Fruit fly (Drosophila melanogaster) whole organism, embryonic: ENCODE results near the gene Tomosyn.

Experiments used
- Atf3 ChIP-seq: fragments of 200-800 bp; sonication (Bioruptor generic); optimal IDR thresholded peaks from 3 replicates; lab custom pipeline; 2016; ENCODE audit warnings: missing biosample characterization, missing genetic modification characterization
- Bteb2 ChIP-seq: fragments of 200-800 bp; sonication (Bioruptor generic); optimal IDR thresholded peaks from 2 replicates; lab custom pipeline; 2016; ENCODE audit warnings: missing biosample characterization, missing genetic modification characterization
- CG10147 ChIP-seq: fragments of 200-800 bp; sonication (Bioruptor generic); optimal IDR thresholded peaks from 2 replicates; lab custom pipeline; 2019; ENCODE audit warnings: missing biosample characterization, mild to moderate bottlenecking, missing genetic modification characterization, moderate library complexity
- CG10366 ChIP-seq: fragments of 200-800 bp; sonication (Bioruptor generic); IDR thresholded peaks from 2 replicates; pipeline ENCODE4 v1.3.6; 2022; ENCODE audit warnings: missing biosample characterization, missing genetic modification characterization
- CG12219 ChIP-seq: fragments of 200-800 bp; sonication (Bioruptor generic); optimal IDR thresholded peaks from 3 replicates; lab custom pipeline; 2018; ENCODE audit warnings: missing biosample characterization, mild to moderate bottlenecking, missing genetic modification characterization
- CG14014 ChIP-seq: fragments of 200-800 bp; sonication (Bioruptor generic); IDR thresholded peaks from 2 replicates; pipeline ENCODE4 v1.3.6; 2022; ENCODE audit warnings: missing biosample characterization, missing genetic modification characterization
- CG15601 ChIP-seq: fragments of 200-800 bp; sonication (Bioruptor generic); optimal IDR thresholded peaks from 3 replicates; lab custom pipeline; 2019; ENCODE audit warnings: missing biosample characterization, mild to moderate bottlenecking, missing genetic modification characterization, moderate library complexity
- CG1647 ChIP-seq: fragments of 200-800 bp; sonication (Bioruptor generic); optimal IDR thresholded peaks from 3 replicates; lab custom pipeline; 2016; ENCODE audit warnings: missing biosample characterization, missing genetic modification characterization
- CG17829 ChIP-seq: fragments of 200-800 bp; optimal IDR thresholded peaks from 2 replicates; lab custom pipeline; 2019; ENCODE audit warnings: missing biosample characterization, mild to moderate bottlenecking, missing genetic modification characterization, moderate library complexity
- CG1832 ChIP-seq: fragments of 200-800 bp; sonication (Bioruptor generic); optimal IDR thresholded peaks from 2 replicates; lab custom pipeline; 2017; ENCODE audit warnings: missing biosample characterization, mild to moderate bottlenecking, missing genetic modification characterization, inconsistent platforms
- CG2120 ChIP-seq: fragments of 200-800 bp; sonication (Bioruptor generic); optimal IDR thresholded peaks from 3 replicates; lab custom pipeline; 2016; ENCODE audit warnings: missing biosample characterization, missing genetic modification characterization
- CG30403 ChIP-seq: fragments of 200-800 bp; sonication (Bioruptor generic); optimal IDR thresholded peaks from 3 replicates; lab custom pipeline; 2016; ENCODE audit warnings: missing biosample characterization, missing genetic modification characterization
- CG3065 ChIP-seq: fragments of 200-800 bp; sonication (Bioruptor generic); optimal IDR thresholded peaks from 2 replicates; lab custom pipeline; 2016; ENCODE audit warnings: missing biosample characterization, missing genetic modification characterization
- CG3281 ChIP-seq: fragments of 200-800 bp; sonication (Bioruptor generic); optimal IDR thresholded peaks from 3 replicates; lab custom pipeline; 2017; ENCODE audit warnings: missing biosample characterization, mild to moderate bottlenecking, missing genetic modification characterization
- CG34224 ChIP-seq: fragments of 200-800 bp; sonication (Bioruptor generic); IDR thresholded peaks from 3 replicates; pipeline ENCODE4 v1.3.6; 2022; ENCODE audit warnings: missing biosample characterization, missing genetic modification characterization; ENCODE audit not compliant: partially characterized antibody
- CG7372 ChIP-seq: fragments of 200-800 bp; sonication (Bioruptor generic); IDR thresholded peaks from 2 replicates; pipeline ENCODE4 v1.3.6; 2022; ENCODE audit warnings: missing biosample characterization, missing genetic modification characterization
- CG8089 ChIP-seq: fragments of 200-800 bp; sonication (Bioruptor generic); optimal IDR thresholded peaks from 3 replicates; lab custom pipeline; 2016; ENCODE audit warnings: missing biosample characterization, missing genetic modification characterization
- CG9609 ChIP-seq: fragments of 200-800 bp; sonication (Bioruptor generic); optimal IDR thresholded peaks from 3 replicates; lab custom pipeline; 2016; ENCODE audit warnings: missing biosample characterization, missing genetic modification characterization
- CkIIα-i1 ChIP-seq: fragments of 200-800 bp; sonication (Bioruptor generic); IDR thresholded peaks from 2 replicates; pipeline ENCODE4 v1.3.6; 2022; ENCODE audit warnings: missing biosample characterization, missing genetic modification characterization
- D19A ChIP-seq: fragments of 200-800 bp; optimal IDR thresholded peaks from 3 replicates; lab custom pipeline; 2019; ENCODE audit warnings: missing biosample characterization, mild to moderate bottlenecking, missing genetic modification characterization, moderate library complexity
- Dll ChIP-seq: fragments of 200-800 bp; sonication (Bioruptor generic); IDR thresholded peaks from 4 replicates; pipeline ENCODE4 v1.3.6; 2022; ENCODE audit warnings: missing biosample characterization, missing genetic modification characterization; ENCODE audit not compliant: partially characterized antibody
- H15 ChIP-seq: fragments of 200-800 bp; sonication (Bioruptor generic); IDR thresholded peaks from 3 replicates; pipeline ENCODE4 v1.3.6; 2022; ENCODE audit warnings: missing biosample characterization, missing genetic modification characterization
- HLH3B ChIP-seq: fragments of 200-800 bp; sonication (Bioruptor generic); IDR thresholded peaks from 2 replicates; pipeline ENCODE4 v1.3.6; 2022; ENCODE audit warnings: missing biosample characterization, missing genetic modification characterization
- HLH4C ChIP-seq: fragments of 200-800 bp; sonication (Bioruptor generic); IDR thresholded peaks from 3 replicates; pipeline ENCODE4 v1.3.6; 2022; ENCODE audit warnings: missing biosample characterization, missing genetic modification characterization; ENCODE audit not compliant: partially characterized antibody
- Hey ChIP-seq: fragments of 200-800 bp; sonication (Bioruptor generic); optimal IDR thresholded peaks from 3 replicates; lab custom pipeline; 2018; ENCODE audit warnings: missing biosample characterization, mild to moderate bottlenecking, missing genetic modification characterization
- Hmr ChIP-seq: fragments of 200-800 bp; sonication (Bioruptor generic); optimal IDR thresholded peaks from 3 replicates; lab custom pipeline; 2017; ENCODE audit warnings: mild to moderate bottlenecking, missing biosample characterization, missing genetic modification reagents, missing genetic modification characterization
- Hmx ChIP-seq: fragments of 200-800 bp; sonication (Bioruptor generic); optimal IDR thresholded peaks from 2 replicates; lab custom pipeline; 2016; ENCODE audit warnings: missing biosample characterization, missing genetic modification characterization
- Mrtf ChIP-seq: fragments of 200-800 bp; sonication (Bioruptor generic); IDR thresholded peaks from 3 replicates; pipeline ENCODE4 v1.3.6; 2022; ENCODE audit warnings: missing biosample characterization, missing genetic modification characterization
- NC2α ChIP-seq: fragments of 200-800 bp; sonication (Bioruptor generic); optimal IDR thresholded peaks from 2 replicates; lab custom pipeline; 2016; ENCODE audit warnings: missing biosample characterization, missing genetic modification characterization
- PHDP ChIP-seq: fragments of 200-800 bp; sonication (Bioruptor generic); optimal IDR thresholded peaks from 3 replicates; lab custom pipeline; 2018; ENCODE audit warnings: missing biosample characterization, mild to moderate bottlenecking, missing genetic modification characterization, moderate library complexity
- Ravus ChIP-seq: fragments of 200-800 bp; sonication (Bioruptor generic); IDR thresholded peaks from 2 replicates; pipeline ENCODE4 v1.3.6; 2022; ENCODE audit warnings: missing biosample characterization, missing genetic modification characterization
- Taf1 ChIP-seq: fragments of 200-800 bp; sonication (Bioruptor generic); IDR thresholded peaks from 2 replicates; pipeline ENCODE4 v1.3.6; 2022; ENCODE audit warnings: missing biosample characterization, missing genetic modification characterization
- Xrp1 ChIP-seq: fragments of 200-800 bp; sonication (Bioruptor generic); IDR thresholded peaks from 2 replicates; pipeline ENCODE4 v1.3.6; 2022; ENCODE audit warnings: missing biosample characterization, missing genetic modification characterization
- ac ChIP-seq: fragments of 200-800 bp; sonication (Bioruptor generic); optimal IDR thresholded peaks from 3 replicates; lab custom pipeline; 2017; ENCODE audit warnings: missing biosample characterization, mild to moderate bottlenecking, missing genetic modification characterization
- bbx ChIP-seq: fragments of 200-800 bp; sonication (Bioruptor generic); IDR thresholded peaks from 2 replicates; pipeline ENCODE4 v1.3.6; 2022; ENCODE audit warnings: missing biosample characterization, missing genetic modification characterization; ENCODE audit not compliant: partially characterized antibody
- cato ChIP-seq: fragments of 200-800 bp; sonication (Bioruptor generic); optimal IDR thresholded peaks from 2 replicates; lab custom pipeline; 2016; ENCODE audit warnings: missing biosample characterization, missing genetic modification characterization, borderline replicate concordance
- crc ChIP-seq: fragments of 200-800 bp; sonication (Bioruptor generic); optimal IDR thresholded peaks from 2 replicates; lab custom pipeline; 2016; ENCODE audit warnings: missing biosample characterization, missing genetic modification characterization
- ewg ChIP-seq: fragments of 200-800 bp; sonication (Bioruptor generic); optimal IDR thresholded peaks from 3 replicates; lab custom pipeline; 2017; ENCODE audit warnings: mild to moderate bottlenecking, missing biosample characterization, missing genetic modification reagents, missing genetic modification characterization
- fru ChIP-seq: fragments of >200 bp; optimal IDR thresholded peaks from 2 replicates; lab custom pipeline; 2017
- gcm2 ChIP-seq: fragments of 200-800 bp; sonication (Bioruptor generic); optimal IDR thresholded peaks from 2 replicates; lab custom pipeline; 2016; ENCODE audit warnings: missing biosample characterization, missing genetic modification characterization
- gro ChIP-seq: fragments of 200-800 bp; sonication (Bioruptor generic); optimal IDR thresholded peaks from 2 replicates; lab custom pipeline; 2016; ENCODE audit warnings: missing biosample characterization, missing genetic modification characterization
- insv ChIP-seq, 2 experiments: fragments of 200-800 bp; sonication (Bioruptor generic); optimal IDR thresholded peaks; 3 replicates each; lab custom pipeline; 2016 to 2018; ENCODE audit warnings: missing biosample characterization in 2 of 2, missing genetic modification characterization in 2 of 2
- lilli ChIP-seq: fragments of 200-800 bp; sonication (Bioruptor generic); optimal IDR thresholded peaks from 3 replicates; lab custom pipeline; 2016; ENCODE audit warnings: missing biosample characterization, missing genetic modification characterization
- otp ChIP-seq: fragments of 200-800 bp; sonication (Bioruptor generic); IDR thresholded peaks from 3 replicates; pipeline ENCODE4, ENCODE4 v1.3.6; 2022; ENCODE audit warnings: missing biosample characterization, missing genetic modification characterization
- peb ChIP-seq: fragments of 200-800 bp; sonication (Bioruptor generic); IDR thresholded peaks from 2 replicates; pipeline ENCODE4 v1.3.6; 2022; ENCODE audit warnings: missing biosample characterization, missing genetic modification characterization
- pnt ChIP-seq: fragments of 200-800 bp; sonication (Bioruptor generic); optimal IDR thresholded peaks from 3 replicates; lab custom pipeline; 2016; ENCODE audit warnings: missing biosample characterization, missing genetic modification characterization
- schlank ChIP-seq: fragments of 200-800 bp; sonication (Bioruptor generic); optimal IDR thresholded peaks from 2 replicates; lab custom pipeline; 2018; ENCODE audit warnings: missing biosample characterization, mild to moderate bottlenecking, missing genetic modification characterization
- tgo ChIP-seq: fragments of 200-800 bp; sonication (Bioruptor generic); IDR thresholded peaks from 3 replicates; pipeline ENCODE4 v1.3.6; 2022; ENCODE audit warnings: missing biosample characterization, missing genetic modification characterization
- tin ChIP-seq: fragments of 200-800 bp; sonication (Bioruptor generic); optimal IDR thresholded peaks from 3 replicates; lab custom pipeline; 2016; ENCODE audit warnings: missing biosample characterization, missing genetic modification characterization
- usp ChIP-seq: fragments of >200 bp; optimal IDR thresholded peaks from 2 replicates; lab custom pipeline; 2017; ENCODE audit warnings: missing biosample characterization, missing genetic modification characterization
- zen ChIP-seq: fragments of 200-800 bp; sonication (Bioruptor generic); optimal IDR thresholded peaks from 3 replicates; lab custom pipeline; 2018; ENCODE audit warnings: missing biosample characterization, mild to moderate bottlenecking, missing genetic modification characterization, moderate library complexity

Tomosyn gene

DNA sequence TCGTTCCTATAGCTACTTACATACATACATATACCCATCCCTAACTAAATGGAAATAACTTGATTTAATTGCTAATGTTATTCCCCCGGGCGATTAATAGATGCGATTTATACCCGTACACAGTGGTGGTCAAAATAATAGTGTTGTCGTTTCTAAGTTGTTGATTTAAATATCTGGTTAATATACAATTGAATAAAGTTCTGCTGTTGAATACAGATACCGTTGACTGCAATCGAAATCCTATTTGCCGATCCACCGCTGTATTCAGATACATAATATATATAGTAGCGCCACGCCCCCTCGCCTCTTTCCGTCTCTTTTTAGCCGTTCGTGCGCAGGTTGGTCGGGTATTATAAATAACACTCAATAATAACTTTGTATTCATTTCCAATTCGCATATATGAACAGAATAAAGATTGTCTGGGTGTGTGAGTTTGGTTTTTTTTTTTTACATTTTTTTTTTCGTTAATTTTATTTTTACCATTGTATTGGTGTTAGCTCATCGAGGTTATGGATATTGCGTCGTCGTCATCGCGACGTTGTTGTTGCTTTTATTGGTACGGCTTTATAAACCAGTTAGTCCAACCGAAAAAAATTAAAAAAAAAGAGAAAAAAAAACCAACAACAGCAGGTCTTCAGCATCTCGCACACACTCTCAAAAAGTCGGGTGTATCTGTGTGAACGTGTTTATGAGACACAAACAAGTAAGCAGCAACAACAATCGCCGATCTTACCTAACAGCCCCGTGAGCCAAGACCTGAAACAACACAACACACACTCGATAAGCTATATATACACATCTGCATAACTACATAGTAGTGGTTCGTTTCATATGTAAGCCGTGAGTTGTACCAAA lies 41.1 kb downstream of the Tomosyn start:
- TF ChIP-seq H15 (no peak), zen (no peak), CG15601 (tag; lab: Kevin White, UChicago) (no peak), Taf1 (GFP tag; lab: Robert Waterston, UW) (peak; percentile 49; the same call in 1 of the 2 replicates), schlank (tag; lab: Kevin White, UChicago) (no peak), Hmr (GFP tag; lab: Kevin White, UChicago) (peak; percentile 40), insv (GFP tag; optimal IDR thresholded peaks at IDR 0.05; lab: Kevin White, UChicago) (no peak), Hmx (no peak), CG10147 (peak; percentile 30), CkIIα-i1 (no peak), Xrp1 (no peak), tin (no peak), CG14014 (GFP tag; lab: Robert Waterston, UW) (0 out of 2 replicates have a peak, but pooled peaks have one; percentile 24), HLH4C (GFP tag; lab: Robert Waterston, UW) (no peak), Atf3 (no peak), CG10366 (GFP tag; lab: Robert Waterston, UW) (no peak), Bteb2 (GFP tag; lab: Kevin White, UChicago) (no peak), Hey (tag; lab: Kevin White, UChicago) (no peak), D19A (tag; lab: Kevin White, UChicago) (no peak), cato (GFP tag; lab: Kevin White, UChicago) (no peak), Dll (no peak), otp (GFP tag; lab: Robert Waterston, UW) (no peak), tgo (GFP tag; lab: Robert Waterston, UW) (no peak), fru (lab: Kevin White, UChicago) (no peak), CG12219 (GFP tag; lab: Kevin White, UChicago) (no peak), ac (GFP tag; lab: Kevin White, UChicago) (no peak), peb (GFP tag; lab: Robert Waterston, UW) (no peak), CG30403 (GFP tag; lab: Kevin White, UChicago) (peak; percentile 21), ewg (no peak), CG3065 (GFP tag; lab: Kevin White, UChicago) (no peak), NC2α (no peak), CG9609 (GFP tag; lab: Kevin White, UChicago) (no peak), gcm2 (no peak), Ravus (no peak), CG1647 (GFP tag; lab: Kevin White, UChicago) (no peak), CG34224 (GFP tag; lab: Robert Waterston, UW) (no peak), lilli (GFP tag; lab: Kevin White, UChicago) (peak; percentile 47), CG3281 (GFP tag; lab: Kevin White, UChicago) (peak; percentile 25), CG17829 (tag; lab: Kevin White, UChicago) (no peak), Mrtf (GFP tag; lab: Robert Waterston, UW) (no peak), gro (GFP tag; lab: Kevin White, UChicago) (peak; percentile 18), bbx (GFP tag; lab: Robert Waterston, UW) (no peak), CG8089 (no peak), HLH3B (GFP tag; lab: Robert Waterston, UW) (no peak), PHDP (tag; lab: Kevin White, UChicago) (no peak), CG7372 (GFP tag; lab: Robert Waterston, UW) (no peak; the same call in 1 of the 2 replicates), usp (GFP tag; lab: Kevin White, UChicago) (no peak), crc (GFP tag; lab: Kevin White, UChicago) (no peak), pnt (no peak), CG1832 (no peak), CG2120 (GFP tag; lab: Kevin White, UChicago) (peak; percentile 53)
